Worm (Caenorhabditis elegans) whole organism, early embryonic: ENCODE results near the gene C50B8.6.

Source experiments
- B0310.2 ChIP-seq: sonication (generic microtip); optimal IDR thresholded peaks from 2 replicates; lab custom pipeline; 2016; ENCODE audit warnings: mild to moderate bottlenecking, missing genetic modification characterization, missing compliant biosample characterization
- F13C5.2 ChIP-seq: sonication (generic microtip); optimal IDR thresholded peaks from 2 replicates; lab custom pipeline; 2017; ENCODE audit warnings: mild to moderate bottlenecking, missing genetic modification characterization, inconsistent platforms, missing compliant biosample characterization
- aly-1 ChIP-seq: sonication (generic microtip); optimal IDR thresholded peaks from 2 replicates; lab custom pipeline; 2016; ENCODE audit warnings: missing genetic modification characterization, missing compliant biosample characterization
- ama-1 ChIP-seq: fragments of 150-350 bp; optimal IDR thresholded peaks from 2 replicates; lab custom pipeline; 2014
- ceh-13 ChIP-seq: fragments of 200-800 bp; sonication (Bioruptor generic); optimal IDR thresholded peaks from 2 replicates; lab custom pipeline; 2018; ENCODE audit warnings: mild to moderate bottlenecking, missing genetic modification characterization, missing compliant biosample characterization
- ceh-36 ChIP-seq: sonication (generic microtip); optimal IDR thresholded peaks from 2 replicates; lab custom pipeline; 2016; ENCODE audit warnings: missing genetic modification characterization, inconsistent platforms, missing compliant biosample characterization
- ets-7 ChIP-seq: sonication (generic microtip); optimal IDR thresholded peaks from 2 replicates; lab custom pipeline; 2016; ENCODE audit warnings: missing genotype, missing genetic modification characterization, missing compliant biosample characterization
- flt-1 ChIP-seq: fragments of 200-800 bp; sonication (Bioruptor generic); IDR thresholded peaks from 2 replicates; pipeline ENCODE4 v1.3.6; 2022; ENCODE audit warnings: missing genetic modification characterization, missing compliant biosample characterization
- hmbx-1 ChIP-seq: sonication (generic microtip); optimal IDR thresholded peaks from 2 replicates; lab custom pipeline; 2016; ENCODE audit warnings: mild to moderate bottlenecking, missing genetic modification characterization, missing compliant biosample characterization
- hmg-4 ChIP-seq: fragments of 200-800 bp; sonication (Bioruptor generic); optimal IDR thresholded peaks from 2 replicates; lab custom pipeline; 2018; ENCODE audit warnings: mild to moderate bottlenecking, missing genetic modification characterization, missing compliant biosample characterization
- hnd-1 ChIP-seq: sonication (generic microtip); optimal IDR thresholded peaks from 2 replicates; lab custom pipeline; 2016; ENCODE audit warnings: missing genetic modification characterization, missing compliant biosample characterization
- pes-1 ChIP-seq: fragments of 200-800 bp; sonication (Bioruptor generic); IDR thresholded peaks from 2 replicates; pipeline ENCODE4 v1.3.6; 2022; ENCODE audit warnings: missing genetic modification reagents, missing genetic modification characterization, missing compliant biosample characterization
- sea-1 ChIP-seq: fragments of 200-800 bp; sonication (Bioruptor generic); conservative IDR thresholded peaks from 2 replicates; pipeline ENCODE4 v1.3.6; 2022; ENCODE audit warnings: missing genetic modification characterization, missing compliant biosample characterization
- tbx-11 ChIP-seq: fragments of 200-800 bp; sonication (Bioruptor generic); IDR thresholded peaks from 2 replicates; pipeline ENCODE4 v1.3.6; 2022; ENCODE audit warnings: missing genetic modification characterization, missing compliant biosample characterization

DNA sequence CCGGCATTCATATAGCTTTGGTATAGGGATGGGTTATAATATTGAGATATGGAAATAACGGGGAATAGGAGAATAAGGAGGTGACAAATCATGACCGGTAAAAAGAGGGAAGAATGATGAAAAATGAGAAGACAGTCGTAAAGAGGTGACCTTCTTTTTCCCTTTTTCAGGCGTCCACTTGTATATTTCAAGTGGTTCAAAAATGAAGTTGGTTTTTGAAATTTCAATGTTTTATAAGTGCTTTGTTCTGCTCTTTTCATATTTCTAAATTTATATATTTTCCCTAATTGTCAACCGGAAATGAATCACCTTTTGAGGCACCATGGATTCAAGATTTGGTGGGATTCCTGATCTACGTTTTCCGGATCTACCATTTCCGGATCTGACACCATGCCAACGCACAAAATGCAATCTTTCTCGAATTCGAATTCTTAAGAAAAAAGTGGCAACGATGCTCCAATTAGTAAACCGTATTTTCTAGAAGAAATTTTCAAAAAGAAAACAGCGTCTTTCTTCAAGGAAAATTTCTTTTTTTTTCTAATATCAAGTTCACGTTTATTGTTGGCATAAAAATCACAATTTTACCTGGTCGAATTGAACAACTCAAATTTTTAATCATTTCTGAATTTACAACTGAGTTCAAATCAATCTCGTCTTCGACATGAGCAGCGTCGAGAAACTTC lies 10.9 kb downstream of the C50B8.6 start, which contains the start of the genes F53F4.2 and F53F4.18:
- TF ChIP-seq hmbx-1 (tag; lab: Kevin White, UChicago) (no peak), flt-1 (GFP tag; lab: Robert Waterston, UW) (no peak), pes-1 (GFP tag; lab: Robert Waterston, UW) (no peak), ets-7 (tag; lab: Kevin White, UChicago) (no peak), ceh-13 (GFP tag; lab: Kevin White, UChicago) (no peak), ama-1 (lab: Kevin White, UChicago) (no peak), F13C5.2 (tag; lab: Kevin White, UChicago) (no peak), hnd-1 (tag; lab: Kevin White, UChicago) (no peak), sea-1 (GFP tag; lab: Robert Waterston, UW) (no peak), ceh-36 (tag; lab: Kevin White, UChicago) (no peak), B0310.2 (tag; lab: Kevin White, UChicago) (no peak), hmg-4 (GFP tag; lab: Kevin White, UChicago) (no peak), tbx-11 (no peak), aly-1 (no peak)
